Worm (Caenorhabditis elegans) whole organism, L4 larva: Measurements from ENCODE around the gene str-225.
A peak's percentile ranks its signal among the peaks of the same experiment; 100 is the strongest.

Experiments
- D1046.2 ChIP-seq: fragments of 200-800 bp; sonication (Bioruptor generic); IDR thresholded peaks from 2 replicates; pipeline ENCODE4 v1.3.6; 2022; ENCODE audit warnings: missing genetic modification characterization, missing compliant biosample characterization
- F49E8.2 ChIP-seq: sonication (generic microtip); optimal IDR thresholded peaks from 2 replicates; lab custom pipeline; 2016; ENCODE audit warnings: missing compliant biosample characterization, mild to moderate bottlenecking, missing genetic modification characterization, borderline replicate concordance
- Y48G9A.11 ChIP-seq: fragments of 200-800 bp; sonication (Bioruptor generic); IDR thresholded peaks from 2 replicates; pipeline ENCODE4 v1.3.6; 2022; ENCODE audit warnings: missing genetic modification reagents, missing genetic modification characterization, missing compliant biosample characterization
- Y5F2A.4 ChIP-seq: fragments of 200-800 bp; sonication (Bioruptor generic); optimal IDR thresholded peaks from 2 replicates; lab custom pipeline; 2018; ENCODE audit warnings: mild to moderate bottlenecking, missing genetic modification characterization, missing compliant biosample characterization
- aha-1 ChIP-seq: fragments of 150-350 bp; peaks from one replicate; lab custom pipeline; 2014; ENCODE audit warnings: missing biosample characterization, missing genetic modification characterization
- ama-1 ChIP-seq: fragments of 150-350 bp; optimal IDR thresholded peaks from 2 replicates; lab custom pipeline; 2014; ENCODE audit warnings: inconsistent platforms, mixed read lengths
- ceh-20 ChIP-seq: fragments of 200-800 bp; sonication (Bioruptor generic); IDR thresholded peaks from 2 replicates; pipeline ENCODE4 v1.3.6; 2022; ENCODE audit warnings: missing genetic modification reagents, missing genetic modification characterization, missing compliant biosample characterization
- ceh-32 ChIP-seq: sonication (generic microtip); optimal IDR thresholded peaks from 2 replicates; lab custom pipeline; 2016; ENCODE audit warnings: mild to moderate bottlenecking, missing genetic modification characterization, missing compliant biosample characterization; ENCODE audit not compliant: poor library complexity
- ceh-44 ChIP-seq: fragments of 200-800 bp; sonication (Bioruptor generic); IDR thresholded peaks from 2 replicates; pipeline ENCODE4 v1.3.6; 2022; ENCODE audit warnings: missing genetic modification reagents, missing genetic modification characterization, missing compliant biosample characterization
- cey-2 ChIP-seq: sonication (generic microtip); optimal IDR thresholded peaks from 3 replicates; lab custom pipeline; 2017; ENCODE audit warnings: missing genetic modification characterization, mild to moderate bottlenecking, missing compliant biosample characterization, antibody characterized with exemption, borderline replicate concordance; ENCODE audit not compliant: insufficient read depth
- daf-12 ChIP-seq: fragments of 150-350 bp; optimal IDR thresholded peaks from 2 replicates; lab custom pipeline; 2014; ENCODE audit warnings: missing biosample characterization, missing genetic modification reagents, missing genetic modification characterization
- daf-16 ChIP-seq, 3 experiments: sonication (generic microtip); optimal IDR thresholded peaks; 2 replicates each; lab custom pipeline; 2016 to 2017; ENCODE audit warnings: missing genetic modification characterization in 3 of 3, missing genetic modification reagents in 3 of 3, mild to moderate bottlenecking in 2 of 3, missing compliant biosample characterization in 2 of 3, missing biosample characterization in 1 of 3, moderate library complexity in 1 of 3
- daf-19 ChIP-seq: fragments of 200-800 bp; sonication (Bioruptor generic); conservative IDR thresholded peaks from 2 replicates; pipeline ENCODE4 v1.3.6; 2022; ENCODE audit warnings: missing genetic modification characterization, missing compliant biosample characterization
- duxl-1 ChIP-seq: sonication (generic microtip); optimal IDR thresholded peaks from 2 replicates; lab custom pipeline; 2016; ENCODE audit warnings: mild to moderate bottlenecking, missing genetic modification characterization, moderate library complexity, missing compliant biosample characterization; ENCODE audit not compliant: poor library complexity
- egl-43 ChIP-seq: fragments of 200-800 bp; sonication (Bioruptor generic); IDR thresholded peaks from 2 replicates; pipeline ENCODE4 v1.3.6; 2022; ENCODE audit warnings: missing genetic modification reagents, missing genetic modification characterization, missing compliant biosample characterization
- hmg-1.1 ChIP-seq: fragments of 200-800 bp; sonication (Bioruptor generic); IDR thresholded peaks from 2 replicates; pipeline ENCODE4 v1.3.6; 2022; ENCODE audit warnings: missing genetic modification reagents, missing genetic modification characterization, missing compliant biosample characterization
- lin-1 ChIP-seq: fragments of 200-800 bp; sonication (Bioruptor generic); IDR thresholded peaks from 2 replicates; pipeline ENCODE4 v1.3.6; 2022; ENCODE audit warnings: missing genetic modification reagents, missing genetic modification characterization, missing compliant biosample characterization
- lir-3 ChIP-seq: sonication (generic microtip); optimal IDR thresholded peaks from 2 replicates; lab custom pipeline; 2016; ENCODE audit warnings: mild to moderate bottlenecking, missing genetic modification characterization, missing compliant biosample characterization
- lsy-2 ChIP-seq, 2 experiments: fragments of 150-350 bp in 1 of 2; sonication (generic microtip) in 1 of 2; optimal IDR thresholded peaks; 2 replicates each; lab custom pipeline; 2014 to 2017; ENCODE audit warnings: missing biosample characterization in 2 of 2, missing genetic modification characterization in 2 of 2
- nhr-111 ChIP-seq: fragments of 200-800 bp; sonication (Bioruptor generic); optimal IDR thresholded peaks from 2 replicates; lab custom pipeline; 2018; ENCODE audit warnings: mild to moderate bottlenecking, missing genetic modification characterization, missing compliant biosample characterization
- nhr-25 ChIP-seq: sonication (generic microtip); optimal IDR thresholded peaks from 2 replicates; lab custom pipeline; 2017; ENCODE audit warnings: missing genetic modification characterization, mild to moderate bottlenecking, missing compliant biosample characterization, antibody characterized with exemption, moderate library complexity, borderline replicate concordance; ENCODE audit not compliant: insufficient read depth
- nhr-41 ChIP-seq: fragments of 200-800 bp; sonication (Bioruptor generic); IDR thresholded peaks from 2 replicates; pipeline ENCODE4 v1.3.6; 2022; ENCODE audit warnings: missing genetic modification reagents, missing genetic modification characterization, missing compliant biosample characterization
- nhr-6 ChIP-seq: fragments of 150-350 bp; optimal IDR thresholded peaks from 2 replicates; lab custom pipeline; 2014; ENCODE audit warnings: missing biosample characterization, missing genetic modification characterization
- nhr-76 ChIP-seq: fragments of 150-350 bp; optimal IDR thresholded peaks from 2 replicates; lab custom pipeline; 2014; ENCODE audit warnings: missing biosample characterization, missing genetic modification characterization
- rbr-2 ChIP-seq: sonication (generic microtip); optimal IDR thresholded peaks from 2 replicates; lab custom pipeline; 2016; ENCODE audit warnings: missing genotype, missing genetic modification characterization, missing compliant biosample characterization
- saeg-2 ChIP-seq: fragments of 200-800 bp; sonication (Bioruptor generic); IDR thresholded peaks from 2 replicates; pipeline ENCODE4 v1.3.6; 2022; ENCODE audit warnings: missing genetic modification reagents, missing genetic modification characterization, missing compliant biosample characterization
- snpc-1.2 ChIP-seq: fragments of 200-800 bp; sonication (Bioruptor generic); IDR thresholded peaks from 2 replicates; pipeline ENCODE4 v1.3.6; 2022; ENCODE audit warnings: missing genetic modification reagents, missing genetic modification characterization, missing compliant biosample characterization
- tra-1 ChIP-seq: fragments of 200-800 bp; sonication (Bioruptor generic); IDR thresholded peaks from 2 replicates; pipeline ENCODE4 v1.3.6; 2022; ENCODE audit warnings: missing genetic modification reagents, missing genetic modification characterization, missing compliant biosample characterization
- unc-130 ChIP-seq: sonication (generic microtip); optimal IDR thresholded peaks from 2 replicates; lab custom pipeline; 2016; ENCODE audit warnings: missing genetic modification reagents, missing genetic modification characterization, missing compliant biosample characterization
- unc-39 ChIP-seq: sonication (generic microtip); optimal IDR thresholded peaks from 2 replicates; lab custom pipeline; 2017; ENCODE audit warnings: missing biosample characterization, missing genetic modification characterization
- unc-62 ChIP-seq, 3 experiments: fragments of 150-350 bp in 1 of 3; sonication (generic microtip); optimal IDR thresholded peaks in 2 of 3; peaks in 1 of 3; 1 replicate in 1 of 3; 2 replicates in 2 of 3; lab custom pipeline; 2014 to 2017; ENCODE audit warnings: missing biosample characterization in 3 of 3, missing genetic modification characterization in 3 of 3, missing genetic modification reagents in 3 of 3, missing genotype in 1 of 3
- zfp-2 ChIP-seq: sonication (generic microtip); optimal IDR thresholded peaks from 2 replicates; lab custom pipeline; 2016; ENCODE audit warnings: mild to moderate bottlenecking, missing genetic modification characterization, missing compliant biosample characterization
- zip-11 ChIP-seq: fragments of 200-800 bp; sonication (Bioruptor generic); IDR thresholded peaks from 2 replicates; pipeline ENCODE4 v1.3.6; 2022; ENCODE audit warnings: missing genetic modification characterization, missing compliant biosample characterization

Gene str-225

ce11 chrV:3482550-3483002 lies 25.0 kb upstream of the str-225 start, which contains the start of gene lys-7:
Gene lys-7, minus strand, starts transcription at chrV:3482600.
- TF ChIP-seq daf-16 (GFP tag; optimal IDR thresholded peaks at IDR 0.05; lab: Kevin White, UChicago) (no peak), daf-16 (tag; optimal IDR thresholded peaks at IDR 0.05; lab: Kevin White, UChicago) (peak; percentile 96), nhr-6 (no peak), snpc-1.2 (GFP tag; lab: Robert Waterston, UW) (no peak), saeg-2 (GFP tag; lab: Robert Waterston, UW) (no peak)

ce11 chrV:3484702-3485101 lies 22.9 kb upstream of the str-225 start, which contains the start of gene srbc-33:
Gene srbc-33, minus strand, starts transcription at chrV:3484802.
- TF ChIP-seq ceh-32 (tag; lab: Kevin White, UChicago) (no peak), aha-1 (tag; lab: Kevin White, UChicago) (peak; percentile 3)

ce11 chrV:3486857-3487256 lies 20.8 kb upstream of the str-225 start, which contains the start of gene srbc-32:
Gene srbc-32, minus strand, starts transcription at chrV:3486957.
- TF ChIP-seq lir-3 (tag; lab: Kevin White, UChicago) (no peak), nhr-41 (GFP tag; lab: Robert Waterston, UW) (no peak), egl-43 (no peak)

- no peak for TF ChIP-seq saeg-2 (GFP tag; lab: Robert Waterston, UW)
- TF ChIP-seq unc-62 (GFP tag; optimal IDR thresholded peaks at IDR 0.05 in 1 of 2; lab: Kevin White, UChicago), result peak in 1 of 2 experiments; percentile 44
- no peak for TF ChIP-seq unc-62 (tag; optimal IDR thresholded peaks at IDR 0.05; lab: Kevin White, UChicago)
Measured at ce11 chrV:3490435-3490834, 17.2 kb upstream of the str-225 start, which contains the start of gene srbc-36. Gene srbc-36, minus strand, starts transcription at chrV:3490535.

ce11 chrV:3496880-3497279 lies 10.7 kb upstream of the str-225 start, which contains the start of gene C07G3.15:
Gene C07G3.15, minus strand, starts transcription at chrV:3496980.
- TF ChIP-seq nhr-111 (GFP tag; lab: Kevin White, UChicago) (no peak), tra-1 (no peak), daf-12 (tag; lab: Kevin White, UChicago) (no peak), ceh-20 (no peak), nhr-76 (tag; lab: Kevin White, UChicago) (no peak), ama-1 (lab: Kevin White, UChicago) (no peak), lin-1 (GFP tag; lab: Robert Waterston, UW) (no peak), zip-11 (no peak), ceh-44 (GFP tag; lab: Robert Waterston, UW) (no peak), daf-19 (GFP tag; lab: Robert Waterston, UW) (no peak), lsy-2 (tag; optimal IDR thresholded peaks at IDR 0.05; lab: Kevin White, UChicago) (no peak), unc-130 (GFP tag; lab: Kevin White, UChicago) (no peak), duxl-1 (no peak), F49E8.2 (tag; lab: Kevin White, UChicago) (no peak)
- TF ChIP-seq, all 104 proteins: peak for 0

ce11 chrV:3502038-3502437 lies 5.6 kb upstream of the str-225 start, which contains the start of the genes C07G3.8 and C07G3.10:
Gene C07G3.8, minus strand, starts transcription at chrV:3502138.
Gene C07G3.10, plus strand, starts transcription at chrV:3502307.
- TF ChIP-seq zfp-2 (no peak), Y5F2A.4 (no peak), hmg-1.1 (GFP tag; lab: Robert Waterston, UW) (no peak), D1046.2 (no peak), lin-1 (GFP tag; lab: Robert Waterston, UW) (no peak), rbr-2 (tag; lab: Kevin White, UChicago) (no peak), ceh-32 (tag; lab: Kevin White, UChicago) (no peak), nhr-25 (tag; lab: Kevin White, UChicago) (no peak), lsy-2 (tag; optimal IDR thresholded peaks at IDR 0.05; lab: Kevin White, UChicago) (no peak), cey-2 (no peak), daf-16 (GFP tag; optimal IDR thresholded peaks at IDR 0.05; lab: Kevin White, UChicago) (no peak), daf-16 (tag; optimal IDR thresholded peaks at IDR 0.05; lab: Kevin White, UChicago) (no peak), Y48G9A.11 (no peak), unc-39 (tag; lab: Kevin White, UChicago) (no peak), daf-19 (GFP tag; lab: Robert Waterston, UW) (no peak)
